Fruit fly (Drosophila melanogaster) whole organism, pupa: Measurements from ENCODE around the gene Rbp6.

Source experiments
- CG10348 ChIP-seq: fragments of 200-800 bp; sonication (Bioruptor generic); IDR thresholded peaks from 2 replicates; pipeline ENCODE4 v1.3.6; 2022; ENCODE audit warnings: missing biosample characterization, missing genetic modification characterization
- CG12605 ChIP-seq: fragments of 200-800 bp; sonication (Bioruptor generic); IDR thresholded peaks from 2 replicates; pipeline ENCODE4 v1.3.6; 2022; ENCODE audit warnings: missing biosample characterization, missing genetic modification characterization
- CG13204 ChIP-seq: fragments of 200-800 bp; sonication (Bioruptor generic); optimal IDR thresholded peaks from 2 replicates; lab custom pipeline; 2018; ENCODE audit warnings: missing biosample characterization, mild to moderate bottlenecking, missing genetic modification characterization, moderate library complexity
- CG14655 ChIP-seq: fragments of 200-800 bp; sonication (Bioruptor generic); optimal IDR thresholded peaks from 3 replicates; lab custom pipeline; 2017; ENCODE audit warnings: mild to moderate bottlenecking, missing biosample characterization, missing genetic modification reagents, missing genetic modification characterization
- CG15710 ChIP-seq: fragments of 200-800 bp; sonication (Bioruptor generic); optimal IDR thresholded peaks from 2 replicates; lab custom pipeline; 2018; ENCODE audit warnings: missing biosample characterization, mild to moderate bottlenecking, missing genetic modification characterization, moderate library complexity
- CG17806 ChIP-seq: fragments of 200-800 bp; sonication (Bioruptor generic); optimal IDR thresholded peaks from 2 replicates; lab custom pipeline; 2018; ENCODE audit warnings: missing biosample characterization, mild to moderate bottlenecking, missing genetic modification characterization, moderate library complexity
- CG32121 ChIP-seq: fragments of 200-800 bp; sonication (Bioruptor generic); IDR thresholded peaks from 2 replicates; pipeline ENCODE4 v1.3.6; 2022; ENCODE audit warnings: missing biosample characterization, missing genetic modification characterization
- CG34367 ChIP-seq: fragments of 200-800 bp; sonication (Bioruptor generic); optimal IDR thresholded peaks from 2 replicates; lab custom pipeline; 2018; ENCODE audit warnings: missing biosample characterization, mild to moderate bottlenecking, missing genetic modification characterization
- CG4496 ChIP-seq: fragments of 200-800 bp; sonication (Bioruptor generic); IDR thresholded peaks from 3 replicates; pipeline ENCODE4 v1.3.6; 2022; ENCODE audit warnings: missing biosample characterization, missing genetic modification characterization
- CG8159 ChIP-seq: fragments of 200-800 bp; sonication (Bioruptor generic); optimal IDR thresholded peaks from 3 replicates; lab custom pipeline; 2018; ENCODE audit warnings: missing biosample characterization, mild to moderate bottlenecking, missing genetic modification characterization, moderate library complexity
- CG8301 ChIP-seq: fragments of 200-800 bp; sonication (Bioruptor generic); optimal IDR thresholded peaks from 2 replicates; lab custom pipeline; 2018; ENCODE audit warnings: missing biosample characterization, mild to moderate bottlenecking, missing genetic modification characterization
- CG9948 ChIP-seq: fragments of 200-800 bp; sonication (Bioruptor generic); optimal IDR thresholded peaks from 2 replicates; lab custom pipeline; 2018; ENCODE audit warnings: missing biosample characterization, mild to moderate bottlenecking, missing genetic modification characterization, moderate library complexity
- D1 ChIP-seq: fragments of 200-800 bp; sonication (Bioruptor generic); optimal IDR thresholded peaks from 2 replicates; lab custom pipeline; 2018; ENCODE audit warnings: missing biosample characterization, mild to moderate bottlenecking, missing genetic modification characterization, moderate library complexity
- EcR ChIP-seq: fragments of 200-800 bp; sonication (Bioruptor generic); optimal IDR thresholded peaks from 3 replicates; lab custom pipeline; 2019; ENCODE audit warnings: missing biosample characterization, missing genetic modification characterization, mild to moderate bottlenecking, moderate library complexity, missing genetic modification reagents
- Ets98B ChIP-seq: fragments of 200-800 bp; sonication (Bioruptor generic); IDR thresholded peaks from 2 replicates; pipeline ENCODE4 v1.3.6; 2022; ENCODE audit warnings: missing biosample characterization, missing genetic modification characterization
- Pif1A ChIP-seq: fragments of 200-800 bp; sonication (Bioruptor generic); optimal IDR thresholded peaks from 3 replicates; lab custom pipeline; 2016; ENCODE audit warnings: missing biosample characterization, missing genetic modification characterization
- Pif1B ChIP-seq: fragments of 200-800 bp; sonication (Bioruptor generic); optimal IDR thresholded peaks from 3 replicates; lab custom pipeline; 2016; ENCODE audit warnings: missing biosample characterization, missing genetic modification characterization
- Snoo ChIP-seq: fragments of 200-800 bp; sonication (Bioruptor generic); optimal IDR thresholded peaks from 3 replicates; lab custom pipeline; 2017; ENCODE audit warnings: missing biosample characterization, mild to moderate bottlenecking, missing genetic modification characterization, inconsistent platforms
- fd96Ca ChIP-seq: fragments of 200-800 bp; sonication (Bioruptor generic); IDR thresholded peaks from 3 replicates; pipeline ENCODE4 v1.3.6; 2022; ENCODE audit warnings: missing biosample characterization, missing genetic modification characterization
- gl ChIP-seq: fragments of 200-800 bp; sonication (Bioruptor generic); optimal IDR thresholded peaks from 2 replicates; lab custom pipeline; 2018; ENCODE audit warnings: missing biosample characterization, mild to moderate bottlenecking, missing genetic modification characterization
- rn ChIP-seq: fragments of 200-800 bp; sonication (Bioruptor generic); IDR thresholded peaks from 2 replicates; pipeline ENCODE4 v1.3.6; 2022; ENCODE audit warnings: missing biosample characterization, missing genetic modification characterization

The Rbp6 gene

dm6 chr3L:17051472-17051871 lies 186.5 kb downstream of the Rbp6 start:
- TF ChIP-seq fd96Ca (GFP tag; lab: Robert Waterston, UW) (no peak), gl (tag; lab: Kevin White, UChicago) (no peak), CG8301 (tag; lab: Kevin White, UChicago) (no peak), CG14655 (GFP tag; lab: Kevin White, UChicago) (no peak), CG15710 (tag; lab: Kevin White, UChicago) (no peak), CG17806 (no peak), Pif1B (GFP tag; lab: Kevin White, UChicago) (no peak), CG9948 (tag; lab: Kevin White, UChicago) (no peak)
- TF ChIP-seq, all 21 proteins: peak for 0

dm6 chr3L:17050661-17051452 lies 187.2 kb downstream of the Rbp6 start:
- TF ChIP-seq Ets98B: 0 out of 2 replicates have a peak, but pooled peaks have one; percentile 6
- TF ChIP-seq CG9948 (tag; lab: Kevin White, UChicago): no peak

dm6 chr3L:17049912-17050345 lies 188.1 kb downstream of the Rbp6 start:
- TF ChIP-seq CG10348 (GFP tag; lab: Robert Waterston, UW): no peak
- TF ChIP-seq Pif1B (GFP tag; lab: Kevin White, UChicago): no peak
- TF ChIP-seq gl (tag; lab: Kevin White, UChicago): no peak

- TF ChIP-seq CG10348 (GFP tag; lab: Robert Waterston, UW) (no peak), CG17806 (no peak), CG8159 (tag; lab: Kevin White, UChicago) (no peak), Pif1B (GFP tag; lab: Kevin White, UChicago) (no peak), EcR (no peak), rn (no peak), CG4496 (GFP tag; lab: Robert Waterston, UW) (no peak), CG9948 (tag; lab: Kevin White, UChicago) (no peak), Snoo (tag; lab: Kevin White, UChicago) (no peak), Pif1A (no peak), D1 (no peak), fd96Ca (GFP tag; lab: Robert Waterston, UW) (no peak), CG14655 (GFP tag; lab: Kevin White, UChicago) (no peak), CG8301 (tag; lab: Kevin White, UChicago) (no peak), CG15710 (tag; lab: Kevin White, UChicago) (no peak), gl (tag; lab: Kevin White, UChicago) (no peak), CG34367 (tag; lab: Kevin White, UChicago) (no peak), CG13204 (GFP tag; lab: Kevin White, UChicago) (no peak), Ets98B (no peak)
- TF ChIP-seq, all 21 proteins: peak for 0
Observed at dm6 chr3L:17049314-17049713, 188.7 kb downstream of the Rbp6 start, which contains the start of gene rogdi. Gene rogdi, plus strand, starts transcription at chr3L:17049512.

dm6 chr3L:17047811-17048239 lies 190.2 kb downstream of the Rbp6 start:
- TF ChIP-seq Ets98B: 0 out of 2 replicates have a peak, but pooled peaks have one; percentile 23
- TF ChIP-seq CG14655 (GFP tag; lab: Kevin White, UChicago): peak; percentile 30
- TF ChIP-seq CG4496 (GFP tag; lab: Robert Waterston, UW): 0 out of 3 replicates have a peak, but pooled peaks have one; percentile 51
- TF ChIP-seq EcR: no peak
- peak; percentile 39; the same call in 1 of the 2 replicates for TF ChIP-seq CG12605 (GFP tag; lab: Robert Waterston, UW)
- TF ChIP-seq CG34367 (tag; lab: Kevin White, UChicago): no peak

- TF ChIP-seq rn: no peak
- peak; percentile 28; the same call in 1 of the 2 replicates for TF ChIP-seq CG32121 (GFP tag; lab: Robert Waterston, UW)
- TF ChIP-seq Pif1A: no peak
- no peak for TF ChIP-seq CG8301 (tag; lab: Kevin White, UChicago)
- peak; percentile 96 for TF ChIP-seq CG14655 (GFP tag; lab: Kevin White, UChicago)
- TF ChIP-seq CG12605 (GFP tag; lab: Robert Waterston, UW): no peak
- TF ChIP-seq CG17806: no peak
- no peak for TF ChIP-seq CG9948 (tag; lab: Kevin White, UChicago)
- TF ChIP-seq CG4496 (GFP tag; lab: Robert Waterston, UW): no peak
- no peak for TF ChIP-seq CG34367 (tag; lab: Kevin White, UChicago)
- TF ChIP-seq, all 21 proteins: peak for 2
Observed at dm6 chr3L:17045431-17046238, 192.4 kb downstream of the Rbp6 start, which contains the start of gene TpnC73F. Gene TpnC73F, plus strand, starts transcription at chr3L:17046063.
